Worm (Caenorhabditis elegans): Measurements from ENCODE around the gene C37C3.9.

Gene C37C3.9

ce11 chrV:7854603-7855002, at the start of gene C37C3.9, which contains the start of gene C37C3.18:
TSS of gene C37C3.9 (minus strand) at chrV:7854700.
TSS of gene C37C3.18 (plus strand) at chrV:7854993.
- peak; percentile 79 for TF ChIP-seq F13H6.1 (tag; optimal IDR thresholded peaks at IDR 0.05)
- no peak for TF ChIP-seq nhr-10 (tag; optimal IDR thresholded peaks at IDR 0.05)
- no peak for TF ChIP-seq dmd-4 (tag; optimal IDR thresholded peaks at IDR 0.05)
- peak; percentile 88 for TF ChIP-seq snpc-4 (tag; optimal IDR thresholded peaks at IDR 0.05)
- TF ChIP-seq ama-1 (optimal IDR thresholded peaks at IDR 0.05) = peak; percentile 29
- peak; percentile 95 for TF ChIP-seq lin-11 (tag; optimal IDR thresholded peaks at IDR 0.05)
- no peak for TF ChIP-seq ceh-16 (tag; optimal IDR thresholded peaks at IDR 0.05)
- TF ChIP-seq nhr-25 (tag; optimal IDR thresholded peaks at IDR 0.05) = peak; percentile 59
- TF ChIP-seq unc-39 (tag; optimal IDR thresholded peaks at IDR 0.05) = no peak
- TF ChIP-seq ZK546.5 (tag; optimal IDR thresholded peaks at IDR 0.05) = no peak
- peak; percentile 0 to 83 for TF ChIP-seq lsy-2 (tag; optimal IDR thresholded peaks at IDR 0.05)
- peak; percentile 63 for TF ChIP-seq sma-3 (GFP tag; optimal IDR thresholded peaks at IDR 0.05)
- no peak for TF ChIP-seq elt-3 (tag; optimal IDR thresholded peaks at IDR 0.05)
- TF ChIP-seq nhr-23 (tag; optimal IDR thresholded peaks at IDR 0.05) = no peak
- peak; percentile 86 for TF ChIP-seq C34F6.9 (tag; optimal IDR thresholded peaks at IDR 0.05)
- peak; percentile 85 for TF ChIP-seq fos-1 (tag; optimal IDR thresholded peaks at IDR 0.05)
- peak; percentile 79 for TF ChIP-seq nhr-21 (tag; optimal IDR thresholded peaks at IDR 0.05)
- TF ChIP-seq nhr-129 (tag; optimal IDR thresholded peaks at IDR 0.05) = peak; percentile 92
- no peak for TF ChIP-seq nhr-77 (tag; optimal IDR thresholded peaks at IDR 0.05)
- no peak for TF ChIP-seq nhr-12 (tag; optimal IDR thresholded peaks at IDR 0.05)
- peak; percentile 71 for TF ChIP-seq egl-27 (tag; optimal IDR thresholded peaks at IDR 0.05)
- peak; percentile 56 for TF ChIP-seq nhr-6 (tag; optimal IDR thresholded peaks at IDR 0.05)
- TF ChIP-seq R02D3.7 (tag; optimal IDR thresholded peaks at IDR 0.05) = no peak
- TF ChIP-seq ztf-1 (GFP tag; conservative IDR thresholded peaks at IDR 0.05) = no peak
- TF ChIP-seq blmp-1 (tag; optimal IDR thresholded peaks at IDR 0.05; ENCODE audit: insufficient read depth) = peak; percentile 65
- TF ChIP-seq Y55F3AM.14 (GFP tag; optimal IDR thresholded peaks at IDR 0.05) = no peak
- peak; percentile 90 for TF ChIP-seq sma-9 (GFP tag; optimal IDR thresholded peaks at IDR 0.05)
- no peak for TF ChIP-seq sma-9 (tag; optimal IDR thresholded peaks at IDR 0.05)
- no peak for TF ChIP-seq alr-1 (tag; optimal IDR thresholded peaks at IDR 0.05)
- peak; percentile 45 for TF ChIP-seq sem-4 (tag; optimal IDR thresholded peaks at IDR 0.05)
- TF ChIP-seq nhr-11 (tag; optimal IDR thresholded peaks at IDR 0.05) = no peak
- peak; percentile 80 for TF ChIP-seq skn-1 (tag; optimal IDR thresholded peaks at IDR 0.05)
- peak; percentile 66 for TF ChIP-seq lin-13 (GFP tag; optimal IDR thresholded peaks at IDR 0.05)
- TF ChIP-seq ztf-11 (tag; optimal IDR thresholded peaks at IDR 0.05) = no peak
- no peak for TF ChIP-seq elt-1 (tag; optimal IDR thresholded peaks at IDR 0.05)
- TF ChIP-seq crh-2 (tag; optimal IDR thresholded peaks at IDR 0.05) = peak; percentile 99
- no peak for TF ChIP-seq nhr-237 (tag; optimal IDR thresholded peaks at IDR 0.05)
- no peak for TF ChIP-seq unc-62 (GFP tag; optimal IDR thresholded peaks at IDR 0.05)
- no peak for TF ChIP-seq ceh-82 (tag; optimal IDR thresholded peaks at IDR 0.05)
- peak; percentile 74 for TF ChIP-seq gmeb-1 (tag; optimal IDR thresholded peaks at IDR 0.05)
- TF ChIP-seq lin-39 (tag; optimal IDR thresholded peaks at IDR 0.05) = no peak
- no peak for TF ChIP-seq aly-2 (tag; optimal IDR thresholded peaks at IDR 0.05)
- TF ChIP-seq zag-1 (tag; optimal IDR thresholded peaks at IDR 0.05) = no peak
- no peak for TF ChIP-seq mbf-1 (tag; optimal IDR thresholded peaks at IDR 0.05)
- peak; percentile 31 for TF ChIP-seq ztf-4 (tag; optimal IDR thresholded peaks at IDR 0.05)
- TF ChIP-seq unc-55 (GFP tag; optimal IDR thresholded peaks at IDR 0.05) = peak; percentile 81
- TF ChIP-seq mdl-1 (tag; optimal IDR thresholded peaks at IDR 0.05) = peak in 1 of 2 experiments; percentile 58
- no peak for TF ChIP-seq mab-5 (tag; optimal IDR thresholded peaks at IDR 0.05)
- no peak for TF ChIP-seq peb-1 (tag; optimal IDR thresholded peaks at IDR 0.05)
